Fruit fly (Drosophila melanogaster): ENCODE measurements around the gene CG7582.
A peak's percentile ranks its signal among the peaks of the same experiment; 100 is the strongest.

- no peak for TF ChIP-seq CG8478 (optimal IDR thresholded peaks at IDR 0.05)
- TF ChIP-seq CTCF (optimal IDR thresholded peaks at IDR 0.05) = peak; percentile 84 to 88
Measured at dm6 chr3R:29716043-29716781, 34.1 kb upstream of the CG7582 start.
